Fruit fly (Drosophila melanogaster) Kc167 (cell line): ENCODE measurements around the gene CG42375.

Source experiments
- Myc ChIP-seq: fragments of >200 bp; optimal IDR thresholded peaks from 2 replicates; lab custom pipeline; 2017; ENCODE audit warnings: missing external identifiers
- Sin3A ChIP-seq: fragments of >200 bp; optimal IDR thresholded peaks from 2 replicates; lab custom pipeline; 2018; ENCODE audit warnings: missing external identifiers
- h ChIP-seq: fragments of >200 bp; optimal IDR thresholded peaks from 3 replicates; lab custom pipeline; 2018; ENCODE audit warnings: missing external identifiers
- insv ChIP-seq: fragments of >200 bp; optimal IDR thresholded peaks from 3 replicates; lab custom pipeline; 2018; ENCODE audit warnings: missing external identifiers
- psq ChIP-seq: fragments of >200 bp; optimal IDR thresholded peaks from 2 replicates; lab custom pipeline; 2017; ENCODE audit warnings: missing external identifiers
- ttk ChIP-seq: sonication (Bioruptor generic); optimal IDR thresholded peaks from 2 replicates; lab custom pipeline; 2017; ENCODE audit warnings: missing external identifiers

Gene CG42375

DNA sequence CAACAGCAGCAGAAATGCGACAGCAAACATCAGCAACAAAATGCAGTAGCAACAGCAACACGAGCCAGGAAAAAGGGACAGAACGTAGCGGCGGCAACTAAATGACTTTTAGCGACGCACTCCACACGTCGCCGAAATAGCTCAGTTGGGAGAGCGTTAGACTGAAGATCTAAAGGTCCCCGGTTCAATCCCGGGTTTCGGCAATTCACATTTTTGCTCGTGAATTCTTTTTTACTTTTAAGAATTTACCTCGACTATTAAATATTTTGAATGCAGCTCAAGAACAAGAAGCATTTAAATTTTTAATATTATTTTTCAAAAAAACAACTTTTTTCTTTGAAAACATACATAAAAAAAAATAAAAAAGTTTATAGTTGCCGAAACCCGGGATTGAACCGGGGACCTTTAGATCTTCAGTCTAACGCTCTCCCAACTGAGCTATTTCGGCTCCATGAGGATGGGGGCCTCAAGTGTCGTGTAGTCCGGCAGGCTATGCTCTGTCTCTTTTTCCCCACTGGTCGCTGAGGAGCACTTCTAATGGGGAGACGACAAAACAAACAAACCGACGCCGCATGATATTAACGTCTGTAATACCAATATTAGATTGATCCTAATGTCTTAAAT is 18.5 kb downstream of the CG42375 start:
- no peak for TF ChIP-seq insv (lab: Kevin White, UChicago)
- TF ChIP-seq h = no peak
- TF ChIP-seq ttk (lab: Kevin White, UChicago) = no peak
- no peak for TF ChIP-seq Myc (lab: Kevin White, UChicago)
- TF ChIP-seq psq (lab: Kevin White, UChicago) = no peak
- TF ChIP-seq Sin3A (lab: Kevin White, UChicago) = no peak

DNA sequence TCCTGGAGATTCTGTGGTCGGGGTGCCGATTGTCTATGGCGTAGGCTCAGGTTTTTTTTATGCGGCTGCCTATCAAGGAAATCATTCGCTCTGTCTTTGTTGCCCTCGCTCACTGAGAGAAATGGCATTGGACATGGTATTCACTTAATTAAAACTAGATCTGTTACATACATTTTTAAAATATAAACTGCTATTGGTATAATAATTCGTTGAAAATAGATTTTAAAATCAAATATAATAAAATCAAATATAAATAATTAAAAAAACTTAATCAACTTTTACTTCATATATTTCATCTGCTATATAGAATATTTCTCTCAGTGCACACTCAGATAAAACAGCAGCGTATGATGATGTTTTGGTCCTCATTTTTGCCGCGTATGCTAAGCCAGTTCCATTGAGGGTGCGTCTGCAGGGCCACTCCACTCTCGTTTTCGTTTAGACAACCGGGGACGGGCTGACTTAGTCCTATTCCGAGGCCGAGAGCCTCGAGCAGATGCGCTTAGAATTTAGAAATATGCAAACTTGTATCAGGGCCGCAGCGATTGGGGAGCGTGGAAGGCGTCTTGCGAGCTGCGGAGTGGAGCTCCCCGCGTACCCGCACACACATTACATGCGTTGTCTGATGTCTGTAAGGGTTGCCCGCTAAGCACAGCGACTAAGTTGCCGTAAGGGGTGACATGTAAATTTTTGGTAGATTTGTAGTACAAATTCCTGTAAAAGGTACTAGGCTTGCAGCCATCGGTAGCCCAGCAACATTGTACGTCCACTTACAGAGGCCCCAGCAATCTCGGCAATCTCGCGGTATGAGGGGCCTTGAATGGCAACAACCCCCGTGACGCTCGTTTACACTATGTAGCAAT is 20.4 kb downstream of the CG42375 start:
- TF ChIP-seq ttk (lab: Kevin White, UChicago) = no peak
- TF ChIP-seq Myc (lab: Kevin White, UChicago) = no peak
- no peak for TF ChIP-seq h
- no peak for TF ChIP-seq psq (lab: Kevin White, UChicago)
- TF ChIP-seq Sin3A (lab: Kevin White, UChicago) = no peak
- TF ChIP-seq insv (lab: Kevin White, UChicago) = no peak

DNA sequence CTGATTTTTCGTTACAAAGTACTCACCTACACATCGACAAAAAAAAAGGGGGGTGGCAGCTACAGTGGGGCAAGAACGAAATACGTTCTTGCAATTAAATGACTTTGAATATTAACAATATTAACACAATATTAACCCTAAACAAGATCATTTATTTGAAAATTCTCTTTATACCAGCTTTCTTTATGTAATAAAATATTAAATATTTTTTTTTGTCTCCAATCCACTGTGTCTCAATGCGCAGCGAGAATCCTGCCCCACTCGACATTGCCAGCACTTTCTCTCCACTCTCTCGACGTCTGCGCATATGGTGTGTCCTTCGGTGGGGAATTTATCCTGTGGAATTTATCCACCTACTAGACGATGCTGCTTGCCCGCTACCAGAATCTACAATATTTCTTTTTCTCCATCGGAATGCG is 21.0 kb downstream of the CG42375 start:
- TF ChIP-seq h (no peak), psq (lab: Kevin White, UChicago) (no peak), ttk (lab: Kevin White, UChicago) (no peak), insv (lab: Kevin White, UChicago) (no peak)

DNA sequence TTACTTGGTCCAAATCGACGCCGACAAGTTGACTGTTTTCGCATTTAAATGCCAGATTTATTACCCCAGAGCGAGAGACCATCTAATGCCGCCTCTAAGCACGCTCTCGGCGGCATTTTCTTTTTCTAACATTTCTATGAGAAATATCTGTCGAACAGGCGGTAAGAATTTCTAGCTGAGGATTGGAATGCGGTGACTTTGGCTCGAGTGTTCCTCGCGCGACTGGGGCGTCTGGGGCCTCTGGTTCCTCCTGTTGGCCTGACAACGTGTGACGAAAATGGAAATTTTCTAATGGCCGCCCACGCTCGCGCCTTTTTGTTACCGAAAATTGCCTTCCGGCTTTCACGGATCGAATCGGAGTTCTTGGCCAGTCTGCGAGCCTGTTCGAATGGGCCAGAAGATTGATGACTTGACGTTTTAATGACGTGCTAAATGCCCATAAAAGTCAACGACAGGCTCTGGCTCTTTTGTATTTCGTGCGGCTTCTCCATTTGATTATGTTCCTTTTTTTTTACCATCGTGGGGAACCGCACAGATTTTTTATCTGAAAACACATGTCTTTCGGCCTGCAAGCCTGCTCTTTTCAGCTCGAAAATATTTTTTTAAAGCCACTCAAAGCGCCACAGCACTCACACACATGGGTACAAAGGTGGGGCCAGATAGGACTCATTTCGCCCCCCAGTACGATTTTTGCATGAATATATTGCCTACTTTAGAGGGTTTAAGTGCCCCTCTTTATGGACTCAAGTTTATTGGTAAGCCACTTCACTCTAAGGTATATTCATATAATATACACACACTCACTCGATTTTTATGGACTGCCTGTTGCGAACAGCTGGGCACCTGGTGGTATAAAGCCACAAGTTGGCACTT is 22.0 kb downstream of the CG42375 start:
- no peak for TF ChIP-seq Sin3A (lab: Kevin White, UChicago)

DNA sequence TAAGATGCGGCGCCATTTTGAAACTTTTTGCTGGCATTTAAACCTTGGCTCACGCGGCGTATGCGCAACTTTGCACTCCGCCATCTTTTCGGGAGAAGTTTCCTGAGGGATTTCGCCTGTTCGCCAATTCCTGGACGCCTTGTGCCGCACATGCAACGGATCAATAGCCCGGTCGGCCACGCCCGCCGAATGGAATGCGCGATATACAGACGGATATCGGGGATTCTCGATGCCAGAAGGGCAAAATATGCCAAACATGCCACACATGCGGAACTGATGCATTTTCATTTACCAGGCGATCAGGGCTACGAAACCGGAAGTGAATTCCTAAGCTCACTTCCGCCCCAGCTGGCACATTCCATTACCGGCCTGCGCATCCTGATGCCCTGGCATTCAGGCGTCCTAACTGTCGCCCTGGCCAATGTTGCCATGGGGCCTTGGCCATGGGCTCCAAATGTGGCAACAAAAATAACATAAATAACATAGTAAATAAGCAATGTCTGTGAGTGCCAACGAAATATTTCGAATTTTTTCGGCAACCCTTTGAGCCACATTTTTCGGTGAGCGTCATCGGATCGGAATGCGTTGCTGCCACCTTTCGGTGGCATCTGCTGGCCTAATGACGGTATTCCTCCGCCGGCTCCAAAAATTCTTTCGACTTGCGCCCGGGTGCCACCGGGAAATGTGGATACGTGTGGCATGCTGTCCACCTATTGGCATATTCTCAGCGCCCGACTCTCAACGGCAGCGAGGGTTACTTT is 22.8 kb downstream of the CG42375 start:
- TF ChIP-seq h (no peak), insv (lab: Kevin White, UChicago) (no peak), ttk (lab: Kevin White, UChicago) (no peak), Myc (lab: Kevin White, UChicago) (no peak), psq (lab: Kevin White, UChicago) (no peak), Sin3A (lab: Kevin White, UChicago) (no peak)

DNA sequence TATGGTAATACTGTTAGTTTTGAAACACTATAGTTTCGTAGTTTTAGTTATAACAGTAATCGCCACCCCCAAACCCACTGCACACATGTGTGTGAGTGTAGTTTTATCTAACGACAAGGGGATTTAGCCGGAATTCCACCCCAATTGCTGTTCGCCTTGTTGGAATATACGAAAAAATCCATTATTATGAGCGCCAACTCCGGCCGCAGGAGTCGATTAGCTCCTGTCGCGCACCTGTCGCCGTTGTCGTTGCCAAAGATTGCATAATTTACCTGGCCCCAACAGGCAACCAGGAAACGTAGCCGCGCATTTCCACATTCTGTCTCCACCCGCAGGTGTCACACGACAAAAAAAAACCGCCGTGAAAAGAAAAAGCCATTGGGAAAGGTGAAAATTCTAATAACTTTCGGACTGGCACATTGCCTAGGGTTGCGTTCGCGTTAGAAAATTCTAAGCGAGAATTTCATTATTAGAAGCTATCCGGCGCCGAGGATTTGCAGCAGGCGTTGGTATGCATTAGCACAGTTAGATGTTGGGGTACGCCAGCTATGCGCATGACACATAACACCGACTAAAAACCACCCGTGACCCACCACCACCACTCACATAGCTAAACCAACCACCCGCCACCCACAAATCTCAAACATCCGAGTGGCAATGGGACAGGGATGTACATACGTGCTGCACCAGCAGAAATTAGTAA is 23.9 kb downstream of the CG42375 start:
- TF ChIP-seq ttk (lab: Kevin White, UChicago) = no peak
- no peak for TF ChIP-seq Myc (lab: Kevin White, UChicago)
- no peak for TF ChIP-seq Sin3A (lab: Kevin White, UChicago)
- no peak for TF ChIP-seq psq (lab: Kevin White, UChicago)

DNA sequence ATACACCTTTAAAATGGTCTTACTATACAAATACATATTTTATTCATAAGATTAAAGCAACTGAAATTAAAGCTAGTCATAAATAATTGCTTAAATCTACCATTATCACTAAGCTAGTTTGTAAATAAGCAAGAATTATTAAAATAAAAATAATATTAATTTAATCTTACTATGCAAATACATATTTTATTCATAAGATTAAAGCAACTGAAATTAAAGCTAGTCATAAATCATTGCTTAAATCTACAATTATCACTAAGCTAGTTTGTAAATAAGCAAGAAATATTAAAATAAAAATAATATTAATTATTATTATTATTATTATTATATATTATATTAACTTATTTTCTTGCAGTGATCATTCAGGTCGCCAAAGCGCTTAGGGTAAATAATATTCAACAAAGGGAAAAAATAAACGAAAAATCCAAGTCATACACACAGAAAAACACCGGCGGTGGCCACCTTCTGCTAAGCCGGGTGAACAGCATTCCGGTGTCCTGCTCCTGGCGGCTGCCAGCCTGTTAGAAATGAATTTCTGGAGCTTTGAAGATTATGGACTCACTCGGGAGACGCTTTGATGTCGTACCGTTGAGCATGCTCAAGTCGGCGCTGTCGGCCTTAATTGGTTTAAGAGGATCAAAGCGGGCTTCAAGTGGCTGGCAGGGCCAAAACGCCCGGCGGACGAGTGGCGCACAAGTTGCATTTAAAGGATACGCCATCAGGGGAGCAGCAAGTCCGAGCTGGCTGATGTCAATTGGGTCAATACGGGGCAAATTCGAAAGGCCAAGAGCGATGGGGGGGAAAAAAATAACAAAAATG is 24.7 kb downstream of the CG42375 start:
- TF ChIP-seq psq (lab: Kevin White, UChicago) = no peak
- TF ChIP-seq h = no peak
- no peak for TF ChIP-seq Sin3A (lab: Kevin White, UChicago)
- TF ChIP-seq ttk (lab: Kevin White, UChicago) = no peak
- TF ChIP-seq Myc (lab: Kevin White, UChicago) = no peak
- TF ChIP-seq insv (lab: Kevin White, UChicago) = no peak

DNA sequence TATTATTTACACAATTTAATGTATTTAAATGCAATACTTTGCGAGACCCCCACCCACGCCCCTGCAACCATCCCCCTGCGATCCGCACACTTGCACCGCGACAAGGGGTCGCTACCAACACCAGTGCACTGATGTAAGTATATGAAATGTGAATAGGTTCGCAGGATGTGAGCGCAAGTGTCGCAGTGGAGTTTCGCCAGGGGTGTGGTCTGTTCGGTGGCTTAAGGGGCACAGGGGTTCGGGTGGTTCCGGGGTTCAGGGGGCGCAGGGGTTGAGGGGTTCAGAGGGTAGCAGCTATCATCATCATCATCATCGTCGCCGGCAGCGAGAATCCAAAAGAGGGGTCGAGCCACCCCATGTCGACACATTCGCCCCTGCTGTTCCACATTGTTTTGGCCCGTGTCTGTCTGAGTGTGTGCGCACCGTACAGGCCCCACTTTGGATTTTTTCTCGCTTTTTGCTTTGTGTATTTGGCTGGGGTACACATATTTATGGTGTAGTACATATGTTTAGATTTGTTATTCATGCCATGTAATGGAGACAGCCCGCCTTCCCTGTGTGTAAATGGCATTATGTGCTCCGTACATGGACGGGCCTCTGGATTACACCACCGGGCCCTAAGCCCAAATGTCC is 25.7 kb downstream of the CG42375 start:
- TF ChIP-seq Myc (lab: Kevin White, UChicago) (no peak), insv (lab: Kevin White, UChicago) (no peak), ttk (lab: Kevin White, UChicago) (no peak), Sin3A (lab: Kevin White, UChicago) (no peak), h (no peak), psq (lab: Kevin White, UChicago) (no peak)

DNA sequence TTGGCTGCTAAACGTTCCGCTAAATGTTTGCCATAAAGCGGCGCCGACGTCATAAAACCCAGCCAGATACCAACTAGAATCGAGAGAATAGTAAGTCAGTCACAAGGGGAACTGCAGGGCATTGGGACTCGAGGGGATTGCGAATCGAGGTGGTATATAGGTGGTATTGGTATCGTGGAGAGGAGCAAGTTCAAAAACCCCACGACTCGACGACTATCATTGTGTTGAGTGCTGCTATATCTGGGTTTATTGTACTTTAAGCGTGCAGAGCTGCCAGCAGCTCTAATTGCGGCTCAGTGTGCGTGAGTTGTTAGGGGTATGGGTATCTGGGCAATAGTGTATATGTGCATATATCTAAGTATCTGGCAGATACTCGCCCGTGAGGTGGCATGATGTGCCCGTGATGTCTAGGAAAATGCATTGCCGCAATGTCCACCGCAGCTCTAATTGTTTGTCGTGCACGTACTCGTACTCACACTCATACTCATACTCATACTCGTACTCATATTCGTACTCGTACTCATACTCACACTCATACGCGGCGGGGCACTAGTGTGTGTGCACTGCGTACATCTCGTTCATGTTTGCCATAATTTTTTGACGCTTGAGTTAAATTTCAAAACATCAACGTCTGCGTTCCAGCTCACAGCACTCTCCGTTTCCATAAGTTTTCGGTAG is 26.7 kb downstream of the CG42375 start:
- TF ChIP-seq ttk (lab: Kevin White, UChicago) (no peak), psq (lab: Kevin White, UChicago) (no peak), h (no peak), insv (lab: Kevin White, UChicago) (no peak), Sin3A (lab: Kevin White, UChicago) (no peak)
